Worm (Caenorhabditis elegans): ENCODE data around the gene Y81G3A.6.

Gene Y81G3A.6

DNA sequence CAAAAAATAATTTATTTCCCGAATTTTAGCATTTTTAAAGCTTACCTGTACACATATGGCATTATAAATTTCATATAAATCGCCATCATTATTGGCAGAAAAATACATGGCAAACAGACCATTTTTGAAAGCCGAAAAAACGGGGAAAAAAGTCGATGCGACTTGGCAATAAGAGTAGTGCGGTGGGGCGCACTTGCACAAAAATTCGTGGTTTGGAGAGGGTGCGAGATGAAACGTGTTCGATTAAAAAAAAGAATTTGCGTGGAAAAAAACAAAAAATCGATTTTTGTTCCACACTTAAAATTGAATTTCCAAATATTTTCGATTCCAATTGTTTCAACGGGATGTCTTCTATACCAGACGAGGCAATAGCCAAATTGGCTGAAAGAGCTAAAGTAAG is 45.6 kb downstream of the Y81G3A.6 start, which contains the start of gene F18A11.3 (continued):
- TF ChIP-seq efl-1 (optimal IDR thresholded peaks at IDR 0.05) (peak; percentile 14 to 37), efl-1 (GFP tag; optimal IDR thresholded peaks at IDR 0.05 in 1 of 2) (peak; percentile 43 to 47), lsy-2 (tag; optimal IDR thresholded peaks at IDR 0.05) (peak in 1 of 2 experiments; percentile 56), ets-5 (GFP tag; IDR thresholded peaks at IDR 0.05) (no peak), xbp-1 (tag; optimal IDR thresholded peaks at IDR 0.05) (no peak), nhr-85 (tag) (no peak), snu-23 (GFP tag; optimal IDR thresholded peaks at IDR 0.05) (peak; percentile 17), unc-130 (tag; optimal IDR thresholded peaks at IDR 0.05) (peak; percentile 2), ceh-8 (GFP tag; optimal IDR thresholded peaks at IDR 0.05) (no peak), skn-1 (tag; optimal IDR thresholded peaks at IDR 0.05) (peak; percentile 29), swsn-7 (tag; optimal IDR thresholded peaks at IDR 0.05) (peak; percentile 8)
